Worm (Caenorhabditis elegans): ENCODE data around the gene CD4.11.

DNA sequence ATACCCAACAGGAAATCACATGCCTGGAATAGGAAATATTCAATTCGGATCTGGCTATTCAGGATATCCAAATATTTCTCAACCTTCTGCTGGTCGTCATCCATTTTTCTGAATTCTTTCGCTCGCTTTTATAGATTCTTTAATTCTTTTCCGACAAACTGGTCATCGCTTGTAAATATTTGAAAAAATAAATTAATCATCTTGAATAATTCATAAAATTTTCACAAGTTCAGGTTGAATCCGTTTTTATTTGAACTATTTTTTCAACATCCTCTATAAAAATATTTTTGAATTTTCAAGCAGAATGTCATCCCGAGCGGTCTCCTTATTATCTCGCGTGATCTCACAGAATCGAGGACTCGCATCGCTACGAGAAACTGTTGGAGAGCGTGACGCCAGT is 8.5 kb downstream of the CD4.11 start, which contains the start of gene mrpl-48:
- TF ChIP-seq nhr-102 (tag; optimal IDR thresholded peaks at IDR 0.05) (no peak), unc-62 (GFP tag; optimal IDR thresholded peaks at IDR 0.05 in 1 of 2) (no peak), unc-62 (tag; optimal IDR thresholded peaks at IDR 0.05) (no peak), egl-27 (tag; optimal IDR thresholded peaks at IDR 0.05) (no peak), ama-1 (optimal IDR thresholded peaks at IDR 0.05) (no peak), Y48G9A.11 (GFP tag; IDR thresholded peaks at IDR 0.05) (no peak)

All from whole organism, L4 larva.